Worm (Caenorhabditis elegans): ENCODE results near the gene F22B5.6.

DNA sequence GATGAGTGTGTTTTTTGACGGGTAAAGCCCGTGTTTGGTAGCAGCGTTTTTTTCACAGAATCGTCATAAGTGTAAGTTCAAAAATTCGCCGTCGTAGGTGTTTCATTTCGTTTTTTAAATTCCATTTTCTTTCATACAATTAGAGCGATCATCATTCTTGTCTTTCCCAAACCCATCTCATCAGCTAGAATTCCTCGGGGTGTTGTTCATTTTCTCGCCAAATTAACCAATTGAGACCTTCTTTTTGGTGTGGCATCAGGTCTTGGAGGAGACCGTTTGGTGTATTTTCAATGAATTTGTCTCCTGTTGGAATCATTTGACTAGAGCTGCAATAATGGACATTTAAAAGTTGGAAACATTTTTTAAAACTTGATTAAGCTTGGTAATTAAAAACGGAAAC lies 16.9 kb upstream of the F22B5.6 start:
- TF ChIP-seq unc-62 (GFP tag; optimal IDR thresholded peaks at IDR 0.05) (no peak), aly-2 (tag; optimal IDR thresholded peaks at IDR 0.05) (no peak)
